Worm (Caenorhabditis elegans) whole organism, late embryonic: ENCODE measurements around the gene odr-4.

ENCODE experiments used
- C38D4.7 ChIP-seq: fragments of 200-800 bp; sonication (Bioruptor generic); optimal IDR thresholded peaks from 2 replicates; lab custom pipeline; 2018; ENCODE audit warnings: mild to moderate bottlenecking, missing genetic modification characterization, moderate library complexity, missing compliant biosample characterization
- K02D7.2 ChIP-seq: sonication (generic microtip); optimal IDR thresholded peaks from 2 replicates; lab custom pipeline; 2017; ENCODE audit warnings: mild to moderate bottlenecking, missing genetic modification characterization, missing compliant biosample characterization
- K09A11.1 ChIP-seq: sonication (generic microtip); optimal IDR thresholded peaks from 2 replicates; lab custom pipeline; 2017; ENCODE audit warnings: antibody characterized with exemption, mild to moderate bottlenecking, missing genetic modification characterization, missing compliant biosample characterization; ENCODE audit not compliant: insufficient read depth
- ahr-1 ChIP-seq: sonication (generic microtip); optimal IDR thresholded peaks from 2 replicates; lab custom pipeline; 2016; ENCODE audit warnings: missing genetic modification characterization, missing compliant biosample characterization
- ama-1 ChIP-seq: fragments of 150-350 bp; optimal IDR thresholded peaks from 2 replicates; lab custom pipeline; 2014
- ceh-14 ChIP-seq: sonication (generic microtip); optimal IDR thresholded peaks from 2 replicates; lab custom pipeline; 2016; ENCODE audit warnings: missing genotype, missing genetic modification characterization, missing compliant biosample characterization
- ceh-18 ChIP-seq: sonication (generic microtip); optimal IDR thresholded peaks from 2 replicates; lab custom pipeline; 2016; ENCODE audit warnings: missing genetic modification characterization, missing compliant biosample characterization
- ceh-22 ChIP-seq: sonication (generic microtip); optimal IDR thresholded peaks from 2 replicates; lab custom pipeline; 2017; ENCODE audit warnings: missing biosample characterization, missing genetic modification characterization
- ceh-24 ChIP-seq: sonication (generic microtip); optimal IDR thresholded peaks from 2 replicates; lab custom pipeline; 2016; ENCODE audit warnings: mild to moderate bottlenecking, missing genetic modification characterization, missing compliant biosample characterization
- ceh-31 ChIP-seq: sonication (generic microtip); optimal IDR thresholded peaks from 2 replicates; lab custom pipeline; 2016; ENCODE audit warnings: missing genetic modification characterization, missing compliant biosample characterization
- ceh-45 ChIP-seq: fragments of 200-800 bp; sonication (Bioruptor generic); IDR thresholded peaks from 2 replicates; pipeline ENCODE4 v1.3.6; 2022; ENCODE audit warnings: missing genetic modification reagents, missing genetic modification characterization, missing compliant biosample characterization
- che-1 ChIP-seq: sonication (generic microtip); optimal IDR thresholded peaks from 2 replicates; lab custom pipeline; 2016; ENCODE audit warnings: mild to moderate bottlenecking, missing genetic modification characterization, missing compliant biosample characterization
- dmd-4 ChIP-seq: sonication (generic microtip); optimal IDR thresholded peaks from 2 replicates; lab custom pipeline; 2016; ENCODE audit warnings: borderline replicate concordance, missing genetic modification characterization, missing compliant biosample characterization
- elt-2 ChIP-seq: sonication (generic microtip); optimal IDR thresholded peaks from 2 replicates; lab custom pipeline; 2016; ENCODE audit warnings: missing genetic modification reagents, missing genetic modification characterization, missing compliant biosample characterization
- elt-4 ChIP-seq: sonication (generic microtip); optimal IDR thresholded peaks from 2 replicates; lab custom pipeline; 2016; ENCODE audit warnings: missing genetic modification characterization, missing compliant biosample characterization
- ets-4 ChIP-seq: sonication (generic microtip); optimal IDR thresholded peaks from 2 replicates; lab custom pipeline; 2016; ENCODE audit warnings: missing genetic modification characterization, missing compliant biosample characterization
- eyg-1 ChIP-seq: sonication (generic microtip); optimal IDR thresholded peaks from 2 replicates; lab custom pipeline; 2016; ENCODE audit warnings: missing genotype, missing genetic modification characterization, missing compliant biosample characterization
- fkh-10 ChIP-seq: fragments of 150-350 bp; optimal IDR thresholded peaks from 2 replicates; lab custom pipeline; 2014; ENCODE audit warnings: missing biosample characterization, missing genetic modification reagents, missing genetic modification characterization
- gmeb-2 ChIP-seq: sonication (generic microtip); optimal IDR thresholded peaks from 2 replicates; lab custom pipeline; 2016; ENCODE audit warnings: missing genetic modification characterization, inconsistent platforms, missing compliant biosample characterization
- hlh-13 ChIP-seq: fragments of 200-800 bp; sonication (Bioruptor generic); optimal IDR thresholded peaks from 2 replicates; lab custom pipeline; 2018; ENCODE audit warnings: mild to moderate bottlenecking, missing genetic modification characterization, missing compliant biosample characterization
- hlh-15 ChIP-seq: sonication (generic microtip); optimal IDR thresholded peaks from 2 replicates; lab custom pipeline; 2016; ENCODE audit warnings: missing genetic modification characterization, missing compliant biosample characterization
- hlh-30 ChIP-seq: sonication (generic microtip); optimal IDR thresholded peaks from 2 replicates; lab custom pipeline; 2017; ENCODE audit warnings: antibody characterized with exemption, missing genetic modification characterization, missing compliant biosample characterization; ENCODE audit not compliant: insufficient read depth
- hlh-6 ChIP-seq: sonication (generic microtip); optimal IDR thresholded peaks from 2 replicates; lab custom pipeline; 2016; ENCODE audit warnings: missing genotype, missing genetic modification characterization, missing compliant biosample characterization
- lim-6 ChIP-seq: sonication (generic microtip); optimal IDR thresholded peaks from 2 replicates; lab custom pipeline; 2016; ENCODE audit warnings: missing genetic modification characterization, missing compliant biosample characterization
- lin-11 ChIP-seq: fragments of 200-800 bp; sonication (Bioruptor generic); optimal IDR thresholded peaks from 2 replicates; lab custom pipeline; 2018; ENCODE audit warnings: mild to moderate bottlenecking, missing genetic modification characterization, missing compliant biosample characterization
- madf-2 ChIP-seq: sonication (generic microtip); optimal IDR thresholded peaks from 2 replicates; lab custom pipeline; 2017; ENCODE audit warnings: missing genetic modification characterization, missing compliant biosample characterization
- nhr-11 ChIP-seq: fragments of 150-350 bp; optimal IDR thresholded peaks from 2 replicates; lab custom pipeline; 2014; ENCODE audit warnings: missing biosample characterization, missing genetic modification characterization
- odd-2 ChIP-seq: sonication (generic microtip); optimal IDR thresholded peaks from 2 replicates; lab custom pipeline; 2017; ENCODE audit warnings: antibody characterized with exemption, mild to moderate bottlenecking, missing genetic modification characterization, missing compliant biosample characterization
- pha-2 ChIP-seq: sonication (generic microtip); optimal IDR thresholded peaks from 2 replicates; lab custom pipeline; 2017; ENCODE audit warnings: mild to moderate bottlenecking, missing genetic modification characterization, missing compliant biosample characterization
- pros-1 ChIP-seq: fragments of 150-350 bp; optimal IDR thresholded peaks from 2 replicates; lab custom pipeline; 2014; ENCODE audit warnings: missing biosample characterization, missing genetic modification reagents, missing genetic modification characterization
- ref-2 ChIP-seq: sonication (generic microtip); optimal IDR thresholded peaks from 2 replicates; lab custom pipeline; 2016; ENCODE audit warnings: missing genetic modification characterization, missing compliant biosample characterization
- sdc-2 ChIP-seq: sonication (generic microtip); optimal IDR thresholded peaks from 2 replicates; lab custom pipeline; 2016; ENCODE audit warnings: missing genotype, missing genetic modification characterization, missing compliant biosample characterization
- sox-4 ChIP-seq: sonication (generic microtip); optimal IDR thresholded peaks from 2 replicates; lab custom pipeline; 2017; ENCODE audit warnings: mild to moderate bottlenecking, missing genetic modification characterization, inconsistent platforms, missing compliant biosample characterization
- syd-9 ChIP-seq: sonication (generic microtip); optimal IDR thresholded peaks from 2 replicates; lab custom pipeline; 2016; ENCODE audit warnings: mild to moderate bottlenecking, missing genetic modification characterization, moderate library complexity, missing compliant biosample characterization
- ttx-3 ChIP-seq: sonication (generic microtip); optimal IDR thresholded peaks from 2 replicates; lab custom pipeline; 2016; ENCODE audit warnings: missing genetic modification reagents, missing genetic modification characterization, missing compliant biosample characterization
- unc-55 ChIP-seq: sonication (generic microtip); optimal IDR thresholded peaks from 2 replicates; lab custom pipeline; 2017; ENCODE audit warnings: missing biosample characterization, missing genetic modification reagents, missing genetic modification characterization

Gene odr-4

ce11 chrIII:6742597-6742996, 12.0 kb downstream of the odr-4 start:
- no peak for TF ChIP-seq ets-4 (tag; lab: Kevin White, UChicago)
- no peak for TF ChIP-seq lim-6
- no peak for TF ChIP-seq eyg-1 (tag; lab: Kevin White, UChicago)
- no peak for TF ChIP-seq nhr-11 (tag; lab: Kevin White, UChicago)
- no peak for TF ChIP-seq madf-2
- TF ChIP-seq unc-55 (GFP tag; lab: Kevin White, UChicago), result peak; percentile 64
- no peak for TF ChIP-seq pha-2 (tag; lab: Kevin White, UChicago)
- peak; percentile 57 for TF ChIP-seq ceh-18
- no peak for TF ChIP-seq hlh-6 (tag; lab: Kevin White, UChicago)

DNA sequence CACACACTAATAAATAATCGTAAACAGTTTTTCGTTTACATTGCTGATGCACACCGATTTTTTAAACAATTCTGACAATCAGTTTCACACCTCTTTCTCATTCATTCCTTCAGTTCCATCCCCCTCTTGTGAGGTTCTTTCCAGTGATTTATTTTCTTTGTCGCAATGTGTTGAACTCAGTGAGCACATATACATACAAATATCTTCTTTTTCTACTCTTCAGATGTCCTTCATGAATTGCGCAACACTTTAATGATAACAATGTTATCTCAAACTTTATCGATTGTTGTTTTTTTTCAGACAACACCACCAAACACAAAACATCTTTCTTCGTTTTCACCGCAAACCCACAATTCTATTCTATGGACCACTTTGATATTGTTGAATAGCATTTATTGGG, 15.4 kb downstream of the odr-4 start, which contains the start of gene dig-1:
dig-1 (plus strand) TSS at position 301 of the 400 bp plus-strand sequence.
- TF ChIP-seq fkh-10 (GFP tag; lab: Kevin White, UChicago), result no peak
- no peak for TF ChIP-seq syd-9 (tag; lab: Kevin White, UChicago)
- TF ChIP-seq ets-4 (tag; lab: Kevin White, UChicago), result no peak
- no peak for TF ChIP-seq ahr-1 (tag; lab: Kevin White, UChicago)
- no peak for TF ChIP-seq ceh-31
- no peak for TF ChIP-seq ama-1
- TF ChIP-seq pha-2 (tag; lab: Kevin White, UChicago), result no peak
- TF ChIP-seq sdc-2 (tag; lab: Kevin White, UChicago), result no peak
- TF ChIP-seq K02D7.2 (tag; lab: Kevin White, UChicago), result no peak
- no peak for TF ChIP-seq elt-4 (tag; lab: Kevin White, UChicago)
- no peak for TF ChIP-seq hlh-15 (tag; lab: Kevin White, UChicago)
- no peak for TF ChIP-seq ceh-14
- no peak for TF ChIP-seq dmd-4
- TF ChIP-seq sox-4 (tag; lab: Kevin White, UChicago), result no peak
- TF ChIP-seq, all 69 proteins: peak for 0

DNA sequence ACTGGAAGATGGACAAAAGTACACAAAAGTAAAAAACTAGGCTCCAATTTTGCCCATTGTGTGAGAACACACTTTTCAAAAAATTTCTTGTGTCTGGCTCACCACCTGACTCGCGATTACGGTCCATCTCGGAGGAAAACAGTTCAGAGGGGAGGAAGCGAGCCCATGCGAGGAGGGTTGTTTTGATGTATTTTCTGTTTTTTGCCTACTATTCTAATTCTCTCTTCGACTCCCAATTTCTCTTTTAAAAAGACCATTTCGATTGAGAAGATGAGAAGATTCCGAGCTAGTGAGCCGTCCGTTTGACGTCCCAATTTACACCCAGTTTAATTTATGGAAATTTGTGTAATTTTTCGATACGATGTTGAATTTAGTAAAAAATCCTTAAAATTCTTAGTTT, 16.1 kb downstream of the odr-4 start:
- TF ChIP-seq lim-6, result no peak
- no peak for TF ChIP-seq hlh-13 (GFP tag; lab: Kevin White, UChicago)
- no peak for TF ChIP-seq gmeb-2 (tag; lab: Kevin White, UChicago)
- TF ChIP-seq ceh-14, result no peak
- no peak for TF ChIP-seq K09A11.1 (tag; lab: Kevin White, UChicago)

- TF ChIP-seq ceh-45 (GFP tag; lab: Robert Waterston, UW) (no peak), ama-1 (no peak), elt-2 (tag; lab: Kevin White, UChicago) (no peak), hlh-15 (tag; lab: Kevin White, UChicago) (no peak), ref-2 (no peak), syd-9 (tag; lab: Kevin White, UChicago) (no peak), ttx-3 (tag; lab: Kevin White, UChicago) (no peak), C38D4.7 (GFP tag; lab: Kevin White, UChicago) (no peak), hlh-30 (tag; lab: Kevin White, UChicago) (no peak), che-1 (tag; lab: Kevin White, UChicago) (no peak), ceh-24 (no peak), ahr-1 (tag; lab: Kevin White, UChicago) (no peak), odd-2 (tag; lab: Kevin White, UChicago) (no peak), lin-11 (tag; lab: Kevin White, UChicago) (no peak), ceh-22 (no peak), eyg-1 (tag; lab: Kevin White, UChicago) (no peak), pros-1 (tag; lab: Kevin White, UChicago) (no peak)
These were observed 22.0 kb downstream of the odr-4 start for ce11 chrIII:6752612-6753011.
